Fruit fly (Drosophila melanogaster) whole organism, embryonic: ENCODE results near the gene Bub1.

Experiments used
- Atf6 ChIP-seq: fragments of 200-800 bp; sonication (Bioruptor generic); IDR thresholded peaks from 2 replicates; pipeline ENCODE4 v1.3.6; 2022; ENCODE audit warnings: missing biosample characterization, missing genetic modification characterization
- CG17385 ChIP-seq: fragments of 200-800 bp; sonication (Bioruptor generic); optimal IDR thresholded peaks from 3 replicates; lab custom pipeline; 2018; ENCODE audit warnings: missing biosample characterization, mild to moderate bottlenecking, missing genetic modification characterization
- CG3065 ChIP-seq: fragments of 200-800 bp; sonication (Bioruptor generic); optimal IDR thresholded peaks from 2 replicates; lab custom pipeline; 2016; ENCODE audit warnings: missing biosample characterization, missing genetic modification characterization
- Dek ChIP-seq: fragments of 200-800 bp; sonication (Bioruptor generic); optimal IDR thresholded peaks from 3 replicates; lab custom pipeline; 2019; ENCODE audit warnings: missing biosample characterization, mild to moderate bottlenecking, missing genetic modification characterization, moderate library complexity
- Dll ChIP-seq: fragments of 200-800 bp; sonication (Bioruptor generic); IDR thresholded peaks from 4 replicates; pipeline ENCODE4 v1.3.6; 2022; ENCODE audit warnings: missing biosample characterization, missing genetic modification characterization; ENCODE audit not compliant: partially characterized antibody
- E2f2 ChIP-seq: fragments of 200-800 bp; sonication (Bioruptor generic); IDR thresholded peaks from 2 replicates; pipeline ENCODE4 v1.3.6; 2022; ENCODE audit warnings: missing biosample characterization, missing genetic modification characterization
- Fer3 ChIP-seq: fragments of 200-800 bp; sonication (Bioruptor generic); optimal IDR thresholded peaks from 2 replicates; lab custom pipeline; 2018; ENCODE audit warnings: missing biosample characterization, mild to moderate bottlenecking, missing genetic modification characterization, moderate library complexity
- caup ChIP-seq: fragments of 200-800 bp; sonication (Bioruptor generic); optimal IDR thresholded peaks from 3 replicates; lab custom pipeline; 2017; ENCODE audit warnings: missing biosample characterization, mild to moderate bottlenecking, missing genetic modification characterization, moderate library complexity; ENCODE audit not compliant: severe bottlenecking
- grau ChIP-seq: fragments of 200-800 bp; optimal IDR thresholded peaks from 3 replicates; lab custom pipeline; 2019; ENCODE audit warnings: missing biosample characterization, mild to moderate bottlenecking, missing genetic modification characterization, moderate library complexity
- lilli ChIP-seq: fragments of 200-800 bp; sonication (Bioruptor generic); optimal IDR thresholded peaks from 3 replicates; lab custom pipeline; 2016; ENCODE audit warnings: missing biosample characterization, missing genetic modification characterization
- pnt ChIP-seq: fragments of 200-800 bp; sonication (Bioruptor generic); optimal IDR thresholded peaks from 3 replicates; lab custom pipeline; 2016; ENCODE audit warnings: missing biosample characterization, missing genetic modification characterization
- stc ChIP-seq: fragments of 200-800 bp; sonication (Bioruptor generic); IDR thresholded peaks from 2 replicates; pipeline ENCODE4 v1.3.6; 2022; ENCODE audit warnings: missing biosample characterization, missing genetic modification characterization
- twi ChIP-seq: fragments of 200-800 bp; optimal IDR thresholded peaks from 2 replicates; lab custom pipeline; 2019; ENCODE audit warnings: missing biosample characterization, mild to moderate bottlenecking, missing genetic modification characterization, moderate library complexity

DNA sequence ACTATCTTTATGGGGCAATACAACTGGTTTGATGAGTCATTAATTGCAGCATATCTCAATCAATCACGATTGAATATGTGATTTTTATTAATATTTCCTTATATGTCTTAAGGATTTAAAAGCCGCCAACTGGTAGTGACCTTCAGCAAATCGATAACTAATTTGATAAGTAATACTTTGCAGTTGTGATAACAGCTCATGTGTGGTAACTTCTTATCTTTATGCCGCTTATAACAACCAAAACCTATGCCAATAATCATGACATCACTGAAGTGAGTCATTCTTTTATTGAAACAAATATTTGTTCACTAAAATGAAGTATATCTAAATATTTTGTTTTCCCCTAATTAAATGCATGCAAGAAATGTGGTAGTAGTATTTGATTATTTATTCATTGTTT lies 7.2 kb downstream of the Bub1 start:
- no peak for TF ChIP-seq caup (GFP tag; lab: Kevin White, UChicago)
- no peak for TF ChIP-seq E2f2
- TF ChIP-seq Dll, result no peak
- TF ChIP-seq Dek (tag; lab: Kevin White, UChicago), result no peak
- TF ChIP-seq Atf6 (GFP tag; lab: Robert Waterston, UW), result no peak
- TF ChIP-seq CG3065, result no peak
- no peak for TF ChIP-seq lilli
- no peak for TF ChIP-seq stc
- TF ChIP-seq Fer3 (tag; lab: Kevin White, UChicago), result no peak
- TF ChIP-seq CG17385, result no peak
- no peak for TF ChIP-seq grau (tag; lab: Kevin White, UChicago)
- no peak for TF ChIP-seq pnt (GFP tag; lab: Kevin White, UChicago)
- no peak for TF ChIP-seq twi
